Worm (Caenorhabditis elegans) whole organism, late embryonic: ENCODE data around the gene ogdh-2.

Experiments
- C38D4.7 ChIP-seq: fragments of 200-800 bp; sonication (Bioruptor generic); optimal IDR thresholded peaks from 2 replicates; lab custom pipeline; 2018; ENCODE audit warnings: mild to moderate bottlenecking, missing genetic modification characterization, moderate library complexity, missing compliant biosample characterization
- K02D7.2 ChIP-seq: sonication (generic microtip); optimal IDR thresholded peaks from 2 replicates; lab custom pipeline; 2017; ENCODE audit warnings: mild to moderate bottlenecking, missing genetic modification characterization, missing compliant biosample characterization
- K09A11.1 ChIP-seq: sonication (generic microtip); optimal IDR thresholded peaks from 2 replicates; lab custom pipeline; 2017; ENCODE audit warnings: antibody characterized with exemption, mild to moderate bottlenecking, missing genetic modification characterization, missing compliant biosample characterization; ENCODE audit not compliant: insufficient read depth
- Y22D7AL.16 ChIP-seq: sonication (generic microtip); optimal IDR thresholded peaks from 2 replicates; lab custom pipeline; 2016; ENCODE audit warnings: missing genetic modification characterization, missing compliant biosample characterization
- ceh-14 ChIP-seq: sonication (generic microtip); optimal IDR thresholded peaks from 2 replicates; lab custom pipeline; 2016; ENCODE audit warnings: missing genotype, missing genetic modification characterization, missing compliant biosample characterization
- ceh-18 ChIP-seq: sonication (generic microtip); optimal IDR thresholded peaks from 2 replicates; lab custom pipeline; 2016; ENCODE audit warnings: missing genetic modification characterization, missing compliant biosample characterization
- ceh-19 ChIP-seq: fragments of 200-800 bp; sonication (Bioruptor generic); optimal IDR thresholded peaks from 2 replicates; lab custom pipeline; 2018; ENCODE audit warnings: mild to moderate bottlenecking, missing genetic modification characterization, missing compliant biosample characterization
- ceh-2 ChIP-seq: sonication (generic microtip); optimal IDR thresholded peaks from 2 replicates; lab custom pipeline; 2016; ENCODE audit warnings: missing genotype, missing genetic modification characterization, missing compliant biosample characterization
- ceh-22 ChIP-seq: sonication (generic microtip); optimal IDR thresholded peaks from 2 replicates; lab custom pipeline; 2017; ENCODE audit warnings: missing biosample characterization, missing genetic modification characterization
- ceh-48 ChIP-seq: sonication (generic microtip); optimal IDR thresholded peaks from 2 replicates; lab custom pipeline; 2016; ENCODE audit warnings: missing genetic modification characterization, inconsistent platforms, missing compliant biosample characterization
- ceh-9 ChIP-seq: sonication (generic microtip); optimal IDR thresholded peaks from 2 replicates; lab custom pipeline; 2016; ENCODE audit warnings: mild to moderate bottlenecking, missing genetic modification characterization, inconsistent platforms, missing compliant biosample characterization
- che-1 ChIP-seq: sonication (generic microtip); optimal IDR thresholded peaks from 2 replicates; lab custom pipeline; 2016; ENCODE audit warnings: mild to moderate bottlenecking, missing genetic modification characterization, missing compliant biosample characterization
- dmd-4 ChIP-seq: sonication (generic microtip); optimal IDR thresholded peaks from 2 replicates; lab custom pipeline; 2016; ENCODE audit warnings: borderline replicate concordance, missing genetic modification characterization, missing compliant biosample characterization
- elt-2 ChIP-seq: sonication (generic microtip); optimal IDR thresholded peaks from 2 replicates; lab custom pipeline; 2016; ENCODE audit warnings: missing genetic modification reagents, missing genetic modification characterization, missing compliant biosample characterization
- elt-4 ChIP-seq: sonication (generic microtip); optimal IDR thresholded peaks from 2 replicates; lab custom pipeline; 2016; ENCODE audit warnings: missing genetic modification characterization, missing compliant biosample characterization
- ets-4 ChIP-seq: sonication (generic microtip); optimal IDR thresholded peaks from 2 replicates; lab custom pipeline; 2016; ENCODE audit warnings: missing genetic modification characterization, missing compliant biosample characterization
- eyg-1 ChIP-seq: sonication (generic microtip); optimal IDR thresholded peaks from 2 replicates; lab custom pipeline; 2016; ENCODE audit warnings: missing genotype, missing genetic modification characterization, missing compliant biosample characterization
- fkh-10 ChIP-seq: fragments of 150-350 bp; optimal IDR thresholded peaks from 2 replicates; lab custom pipeline; 2014; ENCODE audit warnings: missing biosample characterization, missing genetic modification reagents, missing genetic modification characterization
- fkh-6 ChIP-seq: sonication (generic microtip); optimal IDR thresholded peaks from 2 replicates; lab custom pipeline; 2016; ENCODE audit warnings: missing genetic modification characterization, missing compliant biosample characterization
- hlh-30 ChIP-seq: sonication (generic microtip); optimal IDR thresholded peaks from 2 replicates; lab custom pipeline; 2017; ENCODE audit warnings: antibody characterized with exemption, missing genetic modification characterization, missing compliant biosample characterization; ENCODE audit not compliant: insufficient read depth
- hlh-6 ChIP-seq: sonication (generic microtip); optimal IDR thresholded peaks from 2 replicates; lab custom pipeline; 2016; ENCODE audit warnings: missing genotype, missing genetic modification characterization, missing compliant biosample characterization
- lim-6 ChIP-seq: sonication (generic microtip); optimal IDR thresholded peaks from 2 replicates; lab custom pipeline; 2016; ENCODE audit warnings: missing genetic modification characterization, missing compliant biosample characterization
- madf-2 ChIP-seq: sonication (generic microtip); optimal IDR thresholded peaks from 2 replicates; lab custom pipeline; 2017; ENCODE audit warnings: missing genetic modification characterization, missing compliant biosample characterization
- nfya-1 ChIP-seq: sonication (generic microtip); optimal IDR thresholded peaks from 2 replicates; lab custom pipeline; 2017; ENCODE audit warnings: missing genetic modification characterization, mild to moderate bottlenecking, missing compliant biosample characterization, antibody characterized with exemption, moderate library complexity
- npax-4 ChIP-seq: sonication (generic microtip); optimal IDR thresholded peaks from 2 replicates; lab custom pipeline; 2016; ENCODE audit warnings: missing genetic modification characterization, missing compliant biosample characterization
- pag-3 ChIP-seq: sonication (generic microtip); optimal IDR thresholded peaks from 2 replicates; lab custom pipeline; 2016; ENCODE audit warnings: missing compliant biosample characterization, missing genetic modification characterization, borderline replicate concordance
- pax-1 ChIP-seq: fragments of 150-350 bp; optimal IDR thresholded peaks from 2 replicates; lab custom pipeline; 2014; ENCODE audit warnings: missing biosample characterization, missing genetic modification characterization
- pha-2 ChIP-seq: sonication (generic microtip); optimal IDR thresholded peaks from 2 replicates; lab custom pipeline; 2017; ENCODE audit warnings: mild to moderate bottlenecking, missing genetic modification characterization, missing compliant biosample characterization
- pqm-1 ChIP-seq: sonication (generic microtip); optimal IDR thresholded peaks from 2 replicates; lab custom pipeline; 2016; ENCODE audit warnings: missing genetic modification characterization, missing compliant biosample characterization
- pros-1 ChIP-seq: fragments of 150-350 bp; optimal IDR thresholded peaks from 2 replicates; lab custom pipeline; 2014; ENCODE audit warnings: missing biosample characterization, missing genetic modification reagents, missing genetic modification characterization
- rnt-1 ChIP-seq: sonication (generic microtip); optimal IDR thresholded peaks from 2 replicates; lab custom pipeline; 2016; ENCODE audit warnings: missing genetic modification characterization, missing compliant biosample characterization
- tbx-2 ChIP-seq: sonication (generic microtip); optimal IDR thresholded peaks from 2 replicates; lab custom pipeline; 2016; ENCODE audit warnings: missing genetic modification characterization, missing compliant biosample characterization
- tbx-7 ChIP-seq: sonication (generic microtip); optimal IDR thresholded peaks from 2 replicates; lab custom pipeline; 2016; ENCODE audit warnings: missing genotype, missing genetic modification characterization, missing compliant biosample characterization
- ttx-3 ChIP-seq: sonication (generic microtip); optimal IDR thresholded peaks from 2 replicates; lab custom pipeline; 2016; ENCODE audit warnings: missing genetic modification reagents, missing genetic modification characterization, missing compliant biosample characterization
- unc-42 ChIP-seq: sonication (generic microtip); optimal IDR thresholded peaks from 2 replicates; lab custom pipeline; 2016; ENCODE audit warnings: missing genotype, missing genetic modification characterization, missing compliant biosample characterization
- unc-55 ChIP-seq: sonication (generic microtip); optimal IDR thresholded peaks from 2 replicates; lab custom pipeline; 2017; ENCODE audit warnings: missing biosample characterization, missing genetic modification reagents, missing genetic modification characterization
- unc-86 ChIP-seq: sonication (generic microtip); optimal IDR thresholded peaks from 2 replicates; lab custom pipeline; 2016; ENCODE audit warnings: missing genetic modification characterization, missing compliant biosample characterization
- zip-5 ChIP-seq: sonication (generic microtip); optimal IDR thresholded peaks from 2 replicates; lab custom pipeline; 2016; ENCODE audit warnings: missing genetic modification characterization, missing compliant biosample characterization

ogdh-2 gene

ce11 chrV:12181310-12181709, 13.0 kb upstream of the ogdh-2 start, which contains the start of gene elpc-3:
TSS of gene elpc-3 (minus strand) at chrV:12181410.
- no peak for TF ChIP-seq unc-55 (GFP tag; lab: Kevin White, UChicago)
- TF ChIP-seq ceh-18, result no peak
- no peak for TF ChIP-seq nfya-1 (tag; lab: Kevin White, UChicago)
- no peak for TF ChIP-seq tbx-7
- no peak for TF ChIP-seq che-1
- no peak for TF ChIP-seq pag-3 (tag; lab: Kevin White, UChicago)
- TF ChIP-seq lim-6 (tag; lab: Kevin White, UChicago), result no peak
- no peak for TF ChIP-seq fkh-10 (GFP tag; lab: Kevin White, UChicago)
- no peak for TF ChIP-seq rnt-1
- TF ChIP-seq ceh-9 (tag; lab: Kevin White, UChicago), result no peak
- no peak for TF ChIP-seq unc-42 (tag; lab: Kevin White, UChicago)
- TF ChIP-seq K09A11.1, result no peak
- TF ChIP-seq tbx-2 (tag; lab: Kevin White, UChicago), result no peak
- TF ChIP-seq K02D7.2 (tag; lab: Kevin White, UChicago), result no peak

- TF ChIP-seq che-1 (no peak), ceh-48 (tag; lab: Kevin White, UChicago) (no peak), C38D4.7 (GFP tag; lab: Kevin White, UChicago) (no peak), nfya-1 (tag; lab: Kevin White, UChicago) (no peak), pax-1 (tag; lab: Kevin White, UChicago) (no peak)
Measured at ce11 chrV:12183854-12184253, 10.5 kb upstream of the ogdh-2 start, which contains the start of gene usip-1. TSS of gene usip-1 (minus strand) at chrV:12184194.

ce11 chrV:12184308-12184999, 9.9 kb upstream of the ogdh-2 start, which contains the start of gene srd-4:
TSS of gene srd-4 (plus strand) at chrV:12184949.
- no peak for TF ChIP-seq ceh-19 (GFP tag; lab: Kevin White, UChicago)
- peak; percentile 6 for TF ChIP-seq nfya-1 (tag; lab: Kevin White, UChicago)
- no peak for TF ChIP-seq zip-5 (tag; lab: Kevin White, UChicago)
- TF ChIP-seq elt-4, result no peak

- TF ChIP-seq eyg-1 (tag; lab: Kevin White, UChicago) (no peak), fkh-6 (tag; lab: Kevin White, UChicago) (no peak), tbx-7 (no peak), ceh-18 (no peak), K09A11.1 (no peak), tbx-2 (tag; lab: Kevin White, UChicago) (no peak), hlh-6 (tag; lab: Kevin White, UChicago) (no peak), pros-1 (tag; lab: Kevin White, UChicago) (no peak), ceh-22 (tag; lab: Kevin White, UChicago) (no peak), pqm-1 (tag; lab: Kevin White, UChicago) (no peak), hlh-30 (tag; lab: Kevin White, UChicago) (no peak)
Measured at ce11 chrV:12187344-12187743, 7.0 kb upstream of the ogdh-2 start, which contains the start of gene ZK863.8. TSS of gene ZK863.8 (minus strand) at chrV:12187516.

- no peak for TF ChIP-seq pha-2
- no peak for TF ChIP-seq Y22D7AL.16 (tag; lab: Kevin White, UChicago)
- TF ChIP-seq unc-86, result no peak
- no peak for TF ChIP-seq dmd-4 (tag; lab: Kevin White, UChicago)
- no peak for TF ChIP-seq ceh-18
- no peak for TF ChIP-seq npax-4
- no peak for TF ChIP-seq madf-2 (tag; lab: Kevin White, UChicago)
- TF ChIP-seq lim-6 (tag; lab: Kevin White, UChicago), result no peak
- no peak for TF ChIP-seq ceh-14 (tag; lab: Kevin White, UChicago)
- TF ChIP-seq ets-4, result no peak
- no peak for TF ChIP-seq ttx-3 (tag; lab: Kevin White, UChicago)
- TF ChIP-seq tbx-2 (tag; lab: Kevin White, UChicago), result no peak
- no peak for TF ChIP-seq elt-2 (tag; lab: Kevin White, UChicago)
- TF ChIP-seq ceh-2 (tag; lab: Kevin White, UChicago), result no peak
Measured at ce11 chrV:12188830-12189229, 5.5 kb upstream of the ogdh-2 start.
